Fruit fly (Drosophila melanogaster) Kc167 (cell line): ENCODE measurements around the gene ttk.

ENCODE experiments used
- Myc ChIP-seq: fragments of >200 bp; optimal IDR thresholded peaks from 2 replicates; lab custom pipeline; 2017; ENCODE audit warnings: missing external identifiers
- Sin3A ChIP-seq: fragments of >200 bp; optimal IDR thresholded peaks from 2 replicates; lab custom pipeline; 2018; ENCODE audit warnings: missing external identifiers
- h ChIP-seq: fragments of >200 bp; optimal IDR thresholded peaks from 3 replicates; lab custom pipeline; 2018; ENCODE audit warnings: missing external identifiers
- insv ChIP-seq: fragments of >200 bp; optimal IDR thresholded peaks from 3 replicates; lab custom pipeline; 2018; ENCODE audit warnings: missing external identifiers
- psq ChIP-seq: fragments of >200 bp; optimal IDR thresholded peaks from 2 replicates; lab custom pipeline; 2017; ENCODE audit warnings: missing external identifiers
- ttk ChIP-seq: sonication (Bioruptor generic); optimal IDR thresholded peaks from 2 replicates; lab custom pipeline; 2017; ENCODE audit warnings: missing external identifiers

Gene ttk

dm6 chr3R:31713306-31714123 is at the start of gene ttk:
Gene ttk, plus strand, starts transcription at chr3R:31713867.
- TF ChIP-seq insv (lab: Kevin White, UChicago) (peak; percentile 97), h (lab: Kevin White, UChicago) (no peak)

- TF ChIP-seq psq (lab: Kevin White, UChicago) = peak; percentile 73
- no peak for TF ChIP-seq insv (lab: Kevin White, UChicago)
- no peak for TF ChIP-seq h (lab: Kevin White, UChicago)
- TF ChIP-seq Myc (lab: Kevin White, UChicago) = no peak
- no peak for TF ChIP-seq Sin3A
- TF ChIP-seq ttk (lab: Kevin White, UChicago) = no peak
Observed at dm6 chr3R:31669153-31669934, 44.3 kb upstream of the ttk start, which contains the start of gene Zmynd8. Gene Zmynd8, plus strand, starts transcription at chr3R:31669465.

- TF ChIP-seq Sin3A (no peak), psq (lab: Kevin White, UChicago) (no peak), ttk (lab: Kevin White, UChicago) (no peak), h (lab: Kevin White, UChicago) (no peak), insv (lab: Kevin White, UChicago) (no peak), Myc (lab: Kevin White, UChicago) (no peak)
Observed at dm6 chr3R:31672675-31673074, 41.0 kb upstream of the ttk start.

DNA sequence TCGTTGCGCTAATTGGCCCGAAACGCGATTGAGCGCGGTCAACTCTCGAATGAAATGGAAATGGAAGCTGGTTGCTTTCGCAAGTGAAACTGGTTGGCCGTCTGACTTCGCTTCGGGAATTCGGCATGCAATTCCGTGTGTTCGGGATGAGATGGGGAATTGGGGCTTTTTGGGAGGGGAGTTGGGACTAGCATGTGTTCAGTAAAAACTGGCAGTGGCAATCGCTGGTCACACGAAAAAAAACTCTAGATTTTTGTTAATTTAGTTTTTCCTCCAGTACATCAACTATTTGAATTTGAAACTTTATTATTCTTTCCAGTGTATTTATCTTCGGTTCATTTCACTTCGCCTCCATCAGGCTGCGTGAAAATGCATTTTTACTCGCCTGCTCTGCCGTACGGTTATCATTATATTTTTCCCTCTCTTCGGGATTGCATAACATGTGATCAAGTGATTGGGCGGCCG is 33.8 kb upstream of the ttk start, which contains the start of gene CG11550:
CG11550 (minus strand) TSS at position 51 of the 465 bp plus-strand sequence.
- no peak for TF ChIP-seq h (lab: Kevin White, UChicago)
- TF ChIP-seq ttk (lab: Kevin White, UChicago) = no peak
- no peak for TF ChIP-seq insv (lab: Kevin White, UChicago)
- no peak for TF ChIP-seq Myc (lab: Kevin White, UChicago)
- no peak for TF ChIP-seq psq (lab: Kevin White, UChicago)
- TF ChIP-seq Sin3A = no peak

- TF ChIP-seq psq (lab: Kevin White, UChicago) (no peak), insv (lab: Kevin White, UChicago) (no peak), Sin3A (no peak), h (lab: Kevin White, UChicago) (no peak), ttk (lab: Kevin White, UChicago) (no peak)
Observed at dm6 chr3R:31680773-31681172, 32.9 kb upstream of the ttk start.

dm6 chr3R:31682140-31682782 is 31.4 kb upstream of the ttk start:
- TF ChIP-seq insv (lab: Kevin White, UChicago) (no peak), psq (lab: Kevin White, UChicago) (no peak), Sin3A (no peak), ttk (lab: Kevin White, UChicago) (no peak), h (lab: Kevin White, UChicago) (no peak), Myc (lab: Kevin White, UChicago) (no peak)

DNA sequence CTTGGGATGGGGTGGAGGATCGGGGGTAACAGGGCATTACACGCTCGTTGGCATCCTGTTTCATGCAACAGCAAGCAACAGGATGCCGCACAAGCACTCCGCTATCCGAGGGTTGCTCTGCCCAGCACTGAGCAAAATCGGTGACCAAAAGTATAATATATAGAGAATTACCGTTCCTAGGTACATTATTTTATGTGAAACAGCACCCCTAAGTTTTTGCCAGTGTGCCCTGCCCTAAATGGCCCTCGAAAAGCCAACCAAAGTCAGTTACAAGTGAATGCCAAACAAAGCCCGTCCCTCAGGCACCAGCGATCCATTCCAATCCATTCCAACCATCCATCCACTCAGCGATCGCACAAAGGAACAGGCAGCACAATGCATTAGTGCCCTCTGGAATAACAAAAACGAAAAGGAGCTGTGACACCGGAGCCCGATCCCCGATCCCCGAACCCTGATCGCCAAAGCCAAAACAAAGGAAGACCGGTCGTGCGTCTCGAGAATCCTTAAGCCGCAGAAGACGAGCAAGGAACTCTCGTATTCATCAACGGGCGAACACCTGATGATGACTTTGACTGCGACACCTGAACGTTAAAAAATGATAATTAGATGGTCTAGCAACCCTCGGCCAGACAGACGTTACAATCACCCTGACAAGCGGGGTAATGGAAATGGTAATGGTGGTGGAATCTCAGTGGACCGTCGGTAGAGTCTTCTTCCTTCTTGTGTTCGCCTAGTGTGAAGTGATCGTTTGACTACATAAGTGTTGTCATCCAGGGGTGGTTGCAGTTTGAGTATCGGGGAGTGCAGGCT is 30.4 kb upstream of the ttk start:
- TF ChIP-seq psq (lab: Kevin White, UChicago) = no peak
- no peak for TF ChIP-seq Sin3A
- no peak for TF ChIP-seq Myc (lab: Kevin White, UChicago)
- TF ChIP-seq h (lab: Kevin White, UChicago) = no peak
- no peak for TF ChIP-seq ttk (lab: Kevin White, UChicago)
- no peak for TF ChIP-seq insv (lab: Kevin White, UChicago)

DNA sequence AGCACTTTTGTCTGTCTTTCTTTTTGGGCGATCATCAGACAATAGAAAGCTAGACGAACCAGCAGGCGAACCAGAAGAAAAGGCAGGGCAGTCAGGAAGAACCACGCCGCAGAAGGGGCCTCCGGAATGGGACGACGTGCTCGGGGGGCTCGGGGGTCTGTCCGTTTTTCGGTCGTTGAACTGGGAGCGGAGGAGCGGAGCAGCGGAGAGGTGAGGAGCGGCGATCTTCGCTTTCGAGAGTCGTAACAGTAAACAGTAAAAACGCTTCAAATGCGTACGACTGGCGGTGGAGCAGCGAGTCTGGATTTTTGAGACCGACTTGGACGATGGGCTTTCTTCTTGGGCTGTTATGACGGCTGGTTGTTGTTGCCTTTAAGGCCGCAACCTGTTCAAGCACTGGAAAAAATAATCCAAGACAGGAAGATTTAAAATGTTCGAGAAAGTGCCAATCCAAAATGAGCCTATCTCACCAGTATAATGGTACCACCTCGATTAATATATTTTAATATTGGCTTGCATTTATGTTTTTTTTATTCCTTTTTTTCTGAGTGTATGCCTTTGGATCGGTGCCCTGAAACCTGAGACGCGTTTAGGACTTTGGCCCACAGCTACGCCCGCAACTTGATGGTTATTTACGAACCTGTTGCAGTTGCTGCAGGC is 26.8 kb upstream of the ttk start:
- TF ChIP-seq h (lab: Kevin White, UChicago) (no peak), Myc (lab: Kevin White, UChicago) (no peak), psq (lab: Kevin White, UChicago) (no peak), insv (lab: Kevin White, UChicago) (no peak)

- TF ChIP-seq Sin3A = no peak
- no peak for TF ChIP-seq Myc (lab: Kevin White, UChicago)
- TF ChIP-seq ttk (lab: Kevin White, UChicago) = no peak
- TF ChIP-seq h (lab: Kevin White, UChicago) = no peak
- no peak for TF ChIP-seq psq (lab: Kevin White, UChicago)
- TF ChIP-seq insv (lab: Kevin White, UChicago) = no peak
Observed at dm6 chr3R:31687782-31688181, 25.9 kb upstream of the ttk start.
